Worm (Caenorhabditis elegans) whole organism, L4/young adult: ENCODE data around the gene F44B9.10.

ENCODE experiments used
- W03F9.2 ChIP-seq: fragments of 150-350 bp; optimal IDR thresholded peaks from 2 replicates; lab custom pipeline; 2014; ENCODE audit warnings: missing biosample characterization, missing genetic modification characterization
- dao-5 ChIP-seq: sonication (generic microtip); optimal IDR thresholded peaks from 2 replicates; lab custom pipeline; 2016; ENCODE audit warnings: missing genotype, missing genetic modification characterization, moderate library complexity, missing compliant biosample characterization
- him-1 ChIP-seq: sonication (generic microtip); optimal IDR thresholded peaks from 2 replicates; lab custom pipeline; 2016; ENCODE audit warnings: missing genotype, missing genetic modification reagents, missing genetic modification characterization, missing compliant biosample characterization

ce11 chrIII:8063659-8064058, 30.2 kb upstream of the F44B9.10 start:
- no peak for TF ChIP-seq him-1 (tag; lab: Kevin White, UChicago)
- no peak for TF ChIP-seq W03F9.2 (tag; lab: Kevin White, UChicago)
- TF ChIP-seq dao-5 (tag; lab: Kevin White, UChicago) = no peak
